Worm (Caenorhabditis elegans) whole organism, L2 larva: ENCODE measurements around the gene K07H8.5.

Experiments used
- blmp-1 ChIP-seq: sonication (generic microtip); optimal IDR thresholded peaks from 2 replicates; lab custom pipeline; 2017; ENCODE audit warnings: missing genetic modification characterization, mild to moderate bottlenecking, missing compliant biosample characterization, antibody characterized with exemption, moderate library complexity; ENCODE audit not compliant: insufficient read depth
- elt-3 ChIP-seq: sonication (generic microtip); optimal IDR thresholded peaks from 2 replicates; lab custom pipeline; 2017; ENCODE audit warnings: missing biosample characterization, missing genetic modification characterization
- nhr-6 ChIP-seq: fragments of 150-350 bp; optimal IDR thresholded peaks from 2 replicates; lab custom pipeline; 2014; ENCODE audit warnings: missing biosample characterization, missing genetic modification characterization

ce11 chrIV:8241312-8241833 lies 26.8 kb upstream of the K07H8.5 start:
- no peak for TF ChIP-seq blmp-1
- TF ChIP-seq elt-3: no peak
- TF ChIP-seq nhr-6 (tag; lab: Kevin White, UChicago): no peak
